Worm (Caenorhabditis elegans) whole organism, L1 larva: Measurements from ENCODE around the gene C24H11.1.

Source experiments
- C16A3.4 ChIP-seq: fragments of 150-350 bp; optimal IDR thresholded peaks from 2 replicates; lab custom pipeline; 2014; ENCODE audit warnings: missing biosample characterization, missing genetic modification characterization
- alr-1 ChIP-seq: fragments of 200-800 bp; sonication (Bioruptor generic); optimal IDR thresholded peaks from 2 replicates; lab custom pipeline; 2018; ENCODE audit warnings: borderline replicate concordance, mild to moderate bottlenecking, missing genetic modification characterization, missing compliant biosample characterization
- ceh-63 ChIP-seq: fragments of 200-800 bp; sonication (Bioruptor generic); optimal IDR thresholded peaks from 2 replicates; lab custom pipeline; 2018; ENCODE audit warnings: mild to moderate bottlenecking, missing genetic modification characterization, missing compliant biosample characterization
- ceh-8 ChIP-seq: fragments of 200-800 bp; sonication (Bioruptor generic); optimal IDR thresholded peaks from 2 replicates; lab custom pipeline; 2018; ENCODE audit warnings: mild to moderate bottlenecking, missing genetic modification characterization, moderate library complexity, missing compliant biosample characterization
- ceh-82 ChIP-seq, 3 experiments: fragments of 150-350 bp in 1 of 3; sonication (generic microtip) in 2 of 3; optimal IDR thresholded peaks; 2 replicates each; lab custom pipeline; 2014 to 2017; ENCODE audit warnings: missing biosample characterization in 3 of 3, missing genetic modification characterization in 3 of 3
- dpl-1 ChIP-seq, 3 experiments: fragments of 150-350 bp in 2 of 3; sonication (generic microtip) in 1 of 3; optimal IDR thresholded peaks; 2 replicates each; lab custom pipeline; 2014 to 2017; ENCODE audit warnings: missing biosample characterization in 3 of 3, missing genetic modification characterization in 3 of 3, missing genetic modification reagents in 3 of 3
- dsc-1 ChIP-seq: sonication (generic microtip); optimal IDR thresholded peaks from 2 replicates; lab custom pipeline; 2016; ENCODE audit warnings: mild to moderate bottlenecking, missing genetic modification characterization, missing compliant biosample characterization
- efl-1 ChIP-seq, 4 experiments: fragments of 150-350 bp; optimal IDR thresholded peaks in 3 of 4; peaks in 1 of 4; 1 replicate in 1 of 4; 2 replicates in 3 of 4; lab custom pipeline; 2014; ENCODE audit warnings: missing biosample characterization in 2 of 4, missing genetic modification characterization in 2 of 4, missing genetic modification reagents in 2 of 4
- efl-3 ChIP-seq: fragments of 200-800 bp; sonication (Bioruptor generic); optimal IDR thresholded peaks from 2 replicates; lab custom pipeline; 2018; ENCODE audit warnings: mild to moderate bottlenecking, missing genetic modification characterization, missing compliant biosample characterization
- egl-13 ChIP-seq: sonication (generic microtip); optimal IDR thresholded peaks from 2 replicates; lab custom pipeline; 2016; ENCODE audit warnings: missing genotype, missing genetic modification reagents, missing genetic modification characterization, missing compliant biosample characterization
- elt-3 ChIP-seq, 6 experiments: fragments of 150-350 bp in 1 of 6; sonication (generic microtip); optimal IDR thresholded peaks; 2 replicates each; lab custom pipeline; 2017 to 2018; ENCODE audit warnings: missing biosample characterization in 6 of 6, missing genetic modification characterization in 6 of 6, inconsistent platforms in 1 of 6
- fkh-10 ChIP-seq: sonication (generic microtip); optimal IDR thresholded peaks from 2 replicates; lab custom pipeline; 2017; ENCODE audit warnings: missing biosample characterization, missing genetic modification reagents, missing genetic modification characterization
- fkh-8 ChIP-seq: sonication (generic microtip); optimal IDR thresholded peaks from 2 replicates; lab custom pipeline; 2016; ENCODE audit warnings: mild to moderate bottlenecking, missing genetic modification characterization, missing compliant biosample characterization
- fos-1 ChIP-seq: fragments of 150-350 bp; optimal IDR thresholded peaks from 2 replicates; lab custom pipeline; 2014; ENCODE audit warnings: missing biosample characterization, missing genetic modification characterization
- hpl-2 ChIP-seq: fragments of 150-350 bp; optimal IDR thresholded peaks from 2 replicates; lab custom pipeline; 2014; ENCODE audit warnings: missing biosample characterization, missing genetic modification reagents, missing genetic modification characterization
- irx-1 ChIP-seq: sonication (generic microtip); optimal IDR thresholded peaks from 2 replicates; lab custom pipeline; 2016; ENCODE audit warnings: missing genetic modification characterization, missing compliant biosample characterization
- lin-35 ChIP-seq, 2 experiments: fragments of 150-350 bp; optimal IDR thresholded peaks; 2 replicates each; lab custom pipeline; 2014; ENCODE audit warnings: missing biosample characterization in 2 of 2, missing genetic modification characterization in 2 of 2, missing genetic modification reagents in 2 of 2
- lir-3 ChIP-seq: sonication (generic microtip); optimal IDR thresholded peaks from 2 replicates; lab custom pipeline; 2016; ENCODE audit warnings: mild to moderate bottlenecking, missing genetic modification characterization, moderate library complexity, missing compliant biosample characterization; ENCODE audit not compliant: poor library complexity
- lsy-2 ChIP-seq, 2 experiments: fragments of 150-350 bp; optimal IDR thresholded peaks; 2 replicates each; lab custom pipeline; 2014; ENCODE audit warnings: missing biosample characterization in 2 of 2, missing genetic modification characterization in 2 of 2
- mdl-1 ChIP-seq, 2 experiments: fragments of 150-350 bp; optimal IDR thresholded peaks; 2 replicates each; lab custom pipeline; 2014 to 2017; ENCODE audit warnings: missing biosample characterization in 2 of 2, missing genetic modification characterization in 2 of 2, inconsistent platforms in 1 of 2
- mef-2 ChIP-seq: fragments of 150-350 bp; optimal IDR thresholded peaks from 2 replicates; lab custom pipeline; 2014; ENCODE audit warnings: missing biosample characterization, missing genetic modification characterization
- nhr-19 ChIP-seq: fragments of 200-800 bp; sonication (Bioruptor generic); conservative IDR thresholded peaks from 2 replicates; pipeline ENCODE4 v1.3.6; 2022; ENCODE audit warnings: missing genetic modification characterization, missing compliant biosample characterization
- nhr-20 ChIP-seq: sonication (generic microtip); optimal IDR thresholded peaks from 2 replicates; lab custom pipeline; 2016; ENCODE audit warnings: mild to moderate bottlenecking, missing genetic modification characterization, missing compliant biosample characterization
- nhr-237 ChIP-seq: fragments of 150-350 bp; optimal IDR thresholded peaks from 2 replicates; lab custom pipeline; 2014; ENCODE audit warnings: missing biosample characterization, missing genetic modification characterization
- nhr-47 ChIP-seq: sonication (generic microtip); optimal IDR thresholded peaks from 2 replicates; lab custom pipeline; 2016; ENCODE audit warnings: mild to moderate bottlenecking, missing genetic modification characterization, moderate library complexity, missing compliant biosample characterization
- nhr-71 ChIP-seq: sonication (generic microtip); optimal IDR thresholded peaks from 2 replicates; lab custom pipeline; 2016; ENCODE audit warnings: mild to moderate bottlenecking, missing genetic modification characterization, moderate library complexity, missing compliant biosample characterization
- nhr-76 ChIP-seq: sonication (generic microtip); optimal IDR thresholded peaks from 2 replicates; lab custom pipeline; 2017; ENCODE audit warnings: missing biosample characterization, missing genetic modification characterization
- nhr-90 ChIP-seq: sonication (generic microtip); optimal IDR thresholded peaks from 2 replicates; lab custom pipeline; 2016; ENCODE audit warnings: mild to moderate bottlenecking, missing genetic modification characterization, missing compliant biosample characterization; ENCODE audit not compliant: poor library complexity
- rnt-1 ChIP-seq: sonication (generic microtip); optimal IDR thresholded peaks from 2 replicates; lab custom pipeline; 2016; ENCODE audit warnings: mild to moderate bottlenecking, missing genetic modification characterization, moderate library complexity, missing compliant biosample characterization
- snu-23 ChIP-seq: sonication (generic microtip); optimal IDR thresholded peaks from 2 replicates; lab custom pipeline; 2016; ENCODE audit warnings: missing genetic modification characterization, missing compliant biosample characterization
- sox-4 ChIP-seq: sonication (generic microtip); optimal IDR thresholded peaks from 2 replicates; lab custom pipeline; 2016; ENCODE audit warnings: missing genetic modification characterization, missing compliant biosample characterization
- sptf-1 ChIP-seq: fragments of 150-350 bp; optimal IDR thresholded peaks from 2 replicates; lab custom pipeline; 2014; ENCODE audit warnings: missing biosample characterization, missing genetic modification characterization
- swsn-7 ChIP-seq: sonication (generic microtip); optimal IDR thresholded peaks from 2 replicates; lab custom pipeline; 2016; ENCODE audit warnings: missing genetic modification characterization, missing compliant biosample characterization
- tbx-2 ChIP-seq: sonication (generic microtip); optimal IDR thresholded peaks from 2 replicates; lab custom pipeline; 2016; ENCODE audit warnings: missing genetic modification characterization, missing compliant biosample characterization
- tlp-1 ChIP-seq: fragments of 150-350 bp; optimal IDR thresholded peaks from 2 replicates; lab custom pipeline; 2014; ENCODE audit warnings: missing biosample characterization, missing genetic modification characterization
- unc-30 ChIP-seq: sonication (generic microtip); optimal IDR thresholded peaks from 2 replicates; lab custom pipeline; 2017; ENCODE audit warnings: missing biosample characterization, missing genetic modification characterization
- unc-98 ChIP-seq: fragments of 200-800 bp; sonication (Bioruptor generic); IDR thresholded peaks from 2 replicates; pipeline ENCODE4 v1.3.6; 2022; ENCODE audit warnings: missing genetic modification characterization, missing compliant biosample characterization
- vab-15 ChIP-seq: sonication (generic microtip); optimal IDR thresholded peaks from 2 replicates; lab custom pipeline; 2017; ENCODE audit warnings: missing genotype, mild to moderate bottlenecking, missing genetic modification characterization, missing compliant biosample characterization
- xbp-1 ChIP-seq: sonication (generic microtip); optimal IDR thresholded peaks from 2 replicates; lab custom pipeline; 2016; ENCODE audit warnings: missing genetic modification characterization, missing compliant biosample characterization
- ztf-4 ChIP-seq: fragments of 150-350 bp; optimal IDR thresholded peaks from 2 replicates; lab custom pipeline; 2014; ENCODE audit warnings: missing biosample characterization, missing genetic modification characterization

The C24H11.1 gene

ce11 chrIII:11780183-11780664 lies 7.3 kb upstream of the C24H11.1 start, which contains the start of gene C24H11.5:
Gene C24H11.5, plus strand, starts transcription at chrIII:11780233.
- TF ChIP-seq nhr-76 (tag; lab: Kevin White, UChicago) (no peak), efl-1 (optimal IDR thresholded peaks at IDR 0.05; lab: Kevin White, UChicago) (no peak), efl-1 (GFP tag; optimal IDR thresholded peaks at IDR 0.05 in 1 of 2; lab: Kevin White, UChicago) (peak in 1 of 2 experiments; percentile 73)

- TF ChIP-seq sptf-1 (tag; lab: Kevin White, UChicago), result no peak
- TF ChIP-seq nhr-71 (tag; lab: Kevin White, UChicago), result no peak
- TF ChIP-seq lin-35 (GFP tag; optimal IDR thresholded peaks at IDR 0.05; lab: Kevin White, UChicago), result no peak
These were observed 5.7 kb upstream of the C24H11.1 start, which contains the start of gene srd-74 for ce11 chrIII:11781800-11782199. Gene srd-74, plus strand, starts transcription at chrIII:11782100.

- TF ChIP-seq ztf-4 (tag; lab: Kevin White, UChicago), result no peak
- no peak for TF ChIP-seq sptf-1 (tag; lab: Kevin White, UChicago)
- no peak for TF ChIP-seq snu-23 (GFP tag; lab: Kevin White, UChicago)
- no peak for TF ChIP-seq efl-3 (GFP tag; lab: Kevin White, UChicago)
- no peak for TF ChIP-seq ceh-8
- no peak for TF ChIP-seq swsn-7 (tag; lab: Kevin White, UChicago)
- no peak for TF ChIP-seq unc-30 (tag; lab: Kevin White, UChicago)
- TF ChIP-seq vab-15, result no peak
- no peak for TF ChIP-seq sox-4 (tag; lab: Kevin White, UChicago)
- no peak for TF ChIP-seq ceh-82 (tag; optimal IDR thresholded peaks at IDR 0.05; lab: Kevin White, UChicago)
- no peak for TF ChIP-seq lin-35 (GFP tag; optimal IDR thresholded peaks at IDR 0.05; lab: Kevin White, UChicago)
- TF ChIP-seq egl-13, result no peak
- TF ChIP-seq alr-1 (tag; lab: Kevin White, UChicago), result no peak
- TF ChIP-seq nhr-20 (tag; lab: Kevin White, UChicago), result no peak
- TF ChIP-seq, all 84 proteins: peak for 0
These were observed 1.5 kb upstream of the C24H11.1 start, which contains the start of gene tbx-38 for ce11 chrIII:11785961-11786360. Gene tbx-38, minus strand, starts transcription at chrIII:11786061.

ce11 chrIII:11789480-11789879 lies 2.0 kb downstream of the C24H11.1 start:
- no peak for TF ChIP-seq xbp-1 (tag; lab: Kevin White, UChicago)
- no peak for TF ChIP-seq nhr-237 (tag; lab: Kevin White, UChicago)
- TF ChIP-seq tlp-1, result no peak
- no peak for TF ChIP-seq ceh-8
- TF ChIP-seq vab-15, result no peak
- TF ChIP-seq elt-3 (tag; optimal IDR thresholded peaks at IDR 0.05; lab: Kevin White, UChicago), result no peak
- no peak for TF ChIP-seq nhr-20 (tag; lab: Kevin White, UChicago)
- no peak for TF ChIP-seq hpl-2
- no peak for TF ChIP-seq efl-3 (GFP tag; lab: Kevin White, UChicago)
- no peak for TF ChIP-seq mef-2 (tag; lab: Kevin White, UChicago)
- TF ChIP-seq mdl-1 (tag; optimal IDR thresholded peaks at IDR 0.05; lab: Kevin White, UChicago), result no peak
- no peak for TF ChIP-seq lir-3 (tag; lab: Kevin White, UChicago)
- TF ChIP-seq C16A3.4 (tag; lab: Kevin White, UChicago), result no peak
- no peak for TF ChIP-seq ceh-63 (GFP tag; lab: Kevin White, UChicago)
- no peak for TF ChIP-seq dpl-1 (GFP tag; optimal IDR thresholded peaks at IDR 0.05; lab: Kevin White, UChicago)
- no peak for TF ChIP-seq dsc-1 (tag; lab: Kevin White, UChicago)

- TF ChIP-seq snu-23 (GFP tag; lab: Kevin White, UChicago) (peak; percentile 73), ceh-82 (tag; optimal IDR thresholded peaks at IDR 0.05; lab: Kevin White, UChicago) (peak; percentile 41 to 47 (median 47)), nhr-19 (GFP tag; lab: Robert Waterston, UW) (peak; percentile 63), rnt-1 (tag; lab: Kevin White, UChicago) (peak; percentile 82), nhr-90 (peak; percentile 57), lsy-2 (tag; optimal IDR thresholded peaks at IDR 0.05; lab: Kevin White, UChicago) (peak; percentile 52 to 76), irx-1 (tag; lab: Kevin White, UChicago) (peak; percentile 62), fkh-10 (GFP tag; lab: Kevin White, UChicago) (peak; percentile 0), unc-98 (GFP tag; lab: Robert Waterston, UW) (peak; percentile 57; the same call in 1 of the 2 replicates), tbx-2 (tag; lab: Kevin White, UChicago) (peak; percentile 58), fkh-8 (tag; lab: Kevin White, UChicago) (peak; percentile 54), nhr-20 (tag; lab: Kevin White, UChicago) (peak; percentile 53), fos-1 (tag; lab: Kevin White, UChicago) (peak; percentile 62), nhr-47 (peak; percentile 70), efl-1 (optimal IDR thresholded peaks at IDR 0.05; lab: Kevin White, UChicago) (peak; percentile 46 to 64), efl-1 (GFP tag; optimal IDR thresholded peaks at IDR 0.05 in 1 of 2; lab: Kevin White, UChicago) (peak; percentile 55 to 96)
These were observed 5.1 kb downstream of the C24H11.1 start, which contains the start of gene C24H11.2 for ce11 chrIII:11792295-11793256. Gene C24H11.2, minus strand, starts transcription at chrIII:11792345.
